Worm (Caenorhabditis elegans) whole organism, L3 larva: ENCODE measurements around the gene F58B4.3.

ENCODE experiments used
- lin-39 ChIP-seq: fragments of 150-350 bp; optimal IDR thresholded peaks from 2 replicates; lab custom pipeline; 2018; ENCODE audit warnings: missing biosample characterization, missing genetic modification reagents, missing genetic modification characterization
- nhr-11 ChIP-seq: fragments of 150-350 bp; optimal IDR thresholded peaks from 2 replicates; lab custom pipeline; 2014; ENCODE audit warnings: missing biosample characterization, missing genetic modification characterization
- nhr-237 ChIP-seq: fragments of 150-350 bp; optimal IDR thresholded peaks from 2 replicates; lab custom pipeline; 2014; ENCODE audit warnings: missing biosample characterization, missing genetic modification characterization
- nhr-43 ChIP-seq: sonication (generic microtip); optimal IDR thresholded peaks from 2 replicates; lab custom pipeline; 2016; ENCODE audit warnings: mild to moderate bottlenecking, missing genetic modification characterization, missing compliant biosample characterization; ENCODE audit not compliant: poor library complexity, severe bottlenecking
- pqm-1 ChIP-seq: fragments of 150-350 bp; optimal IDR thresholded peaks from 2 replicates; lab custom pipeline; 2017; ENCODE audit warnings: missing biosample characterization, missing genetic modification characterization, inconsistent platforms

- TF ChIP-seq nhr-43 (tag; lab: Kevin White, UChicago) (no peak), nhr-237 (no peak), nhr-11 (tag; lab: Kevin White, UChicago) (no peak), pqm-1 (tag; lab: Kevin White, UChicago) (peak; percentile 82), lin-39 (no peak)
Measured at ce11 chrV:10954832-10955231, 25.2 kb downstream of the F58B4.3 start, which contains the start of gene F17C11.6.
